Worm (Caenorhabditis elegans) whole organism, early embryonic: Measurements from ENCODE around the gene ins-19.
"Not testable (repeated sequence)": the region's sequence is repeated elsewhere in the genome, so short reads cannot be mapped to it uniquely, and the experiment has no call there.

Experiments
- aly-1 ChIP-seq: sonication (generic microtip); optimal IDR thresholded peaks from 2 replicates; lab custom pipeline; 2016; ENCODE audit warnings: missing genetic modification characterization, missing compliant biosample characterization
- ama-1 ChIP-seq: fragments of 150-350 bp; optimal IDR thresholded peaks from 2 replicates; lab custom pipeline; 2014
- ceh-13 ChIP-seq: fragments of 200-800 bp; sonication (Bioruptor generic); optimal IDR thresholded peaks from 2 replicates; lab custom pipeline; 2018; ENCODE audit warnings: mild to moderate bottlenecking, missing genetic modification characterization, missing compliant biosample characterization
- ets-7 ChIP-seq: sonication (generic microtip); optimal IDR thresholded peaks from 2 replicates; lab custom pipeline; 2016; ENCODE audit warnings: missing genotype, missing genetic modification characterization, missing compliant biosample characterization
- hmg-4 ChIP-seq: fragments of 200-800 bp; sonication (Bioruptor generic); optimal IDR thresholded peaks from 2 replicates; lab custom pipeline; 2018; ENCODE audit warnings: mild to moderate bottlenecking, missing genetic modification characterization, missing compliant biosample characterization

DNA sequence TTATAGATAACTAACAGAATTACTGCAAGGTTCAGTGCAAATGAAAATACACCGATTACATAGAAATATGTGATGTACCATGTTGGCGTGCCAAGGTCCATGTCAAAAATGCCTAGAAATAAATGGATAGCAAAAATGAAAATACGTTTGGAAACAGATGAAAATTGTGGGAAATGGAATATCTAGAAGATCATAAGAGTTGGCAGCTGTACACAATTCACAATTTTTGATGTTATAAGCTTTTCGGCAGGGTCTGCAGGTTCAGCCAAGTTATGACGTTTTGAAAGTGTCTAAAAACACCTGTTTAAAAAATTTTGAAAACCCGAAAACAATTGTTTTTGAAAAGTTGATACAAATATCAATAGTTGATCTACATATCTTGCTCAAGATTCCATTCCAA, 18.3 kb upstream of the ins-19 start, which contains the start of gene sri-43:
- TF ChIP-seq ama-1 (lab: Kevin White, UChicago); hmg-4; ets-7 (tag; lab: Kevin White, UChicago); aly-1 (tag; lab: Kevin White, UChicago); ceh-13: not testable (repeated sequence)
